Worm (Caenorhabditis elegans): Measurements from ENCODE around the gene kbp-1.

The kbp-1 gene

DNA sequence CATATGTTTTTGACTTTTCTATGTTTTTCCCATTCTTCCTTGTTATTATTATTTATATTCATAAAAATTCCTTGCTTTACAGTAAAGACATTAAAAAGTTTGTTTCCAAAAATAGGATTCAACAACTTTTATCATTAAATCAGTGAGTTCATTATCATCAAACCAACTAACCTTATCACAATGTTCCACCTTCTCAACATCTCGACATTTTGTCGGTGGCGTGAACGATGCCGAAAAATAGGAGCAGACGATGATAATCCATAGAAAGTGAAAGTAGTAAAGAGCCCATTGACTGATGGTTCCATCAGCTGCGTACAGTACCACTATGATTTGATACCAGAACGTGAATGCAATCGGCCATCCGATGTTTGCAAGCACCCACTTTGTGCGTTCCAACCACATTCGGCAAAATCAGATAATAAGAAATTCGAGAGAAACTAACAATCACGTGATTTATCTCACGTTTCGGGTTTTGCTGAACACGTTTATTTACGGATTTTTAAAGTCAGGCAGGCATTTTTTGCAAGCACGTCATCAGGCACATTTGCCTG, 20.7 kb upstream of the kbp-1 start, which contains the start of gene dhhc-5:
Gene dhhc-5, minus strand, starts transcription at position 406 of the 551 bp plus-strand sequence.
- TF ChIP-seq ets-4 (tag; optimal IDR thresholded peaks at IDR 0.05) (no peak), hlh-30 (tag; optimal IDR thresholded peaks at IDR 0.05; ENCODE audit: insufficient read depth) (peak; percentile 0)

DNA sequence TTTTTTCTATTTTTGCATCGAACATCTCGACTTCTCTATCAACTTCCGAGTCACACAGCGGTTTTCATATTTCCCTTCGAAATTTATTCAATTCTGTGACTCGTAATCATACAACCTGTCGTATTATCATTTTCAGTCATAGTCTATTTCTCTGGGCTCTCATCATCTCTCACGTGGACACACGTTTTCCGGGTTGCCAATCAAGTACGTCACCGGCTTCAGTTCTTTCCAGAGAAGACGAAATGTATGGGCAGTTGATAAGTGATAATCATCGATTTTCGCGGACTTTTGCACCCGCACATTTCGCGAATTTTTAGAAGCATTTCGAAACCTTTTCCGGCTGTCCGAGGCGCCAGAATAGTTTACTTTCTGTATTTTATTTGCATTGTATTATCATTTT, 19.2 kb upstream of the kbp-1 start, which contains the start of gene srv-1:
Gene srv-1, plus strand, starts transcription at position 131 of the 400 bp plus-strand sequence.
- peak; percentile 30 for TF ChIP-seq elt-2 (tag; optimal IDR thresholded peaks at IDR 0.05)
- TF ChIP-seq C08G9.2 (tag; optimal IDR thresholded peaks at IDR 0.05) = no peak

DNA sequence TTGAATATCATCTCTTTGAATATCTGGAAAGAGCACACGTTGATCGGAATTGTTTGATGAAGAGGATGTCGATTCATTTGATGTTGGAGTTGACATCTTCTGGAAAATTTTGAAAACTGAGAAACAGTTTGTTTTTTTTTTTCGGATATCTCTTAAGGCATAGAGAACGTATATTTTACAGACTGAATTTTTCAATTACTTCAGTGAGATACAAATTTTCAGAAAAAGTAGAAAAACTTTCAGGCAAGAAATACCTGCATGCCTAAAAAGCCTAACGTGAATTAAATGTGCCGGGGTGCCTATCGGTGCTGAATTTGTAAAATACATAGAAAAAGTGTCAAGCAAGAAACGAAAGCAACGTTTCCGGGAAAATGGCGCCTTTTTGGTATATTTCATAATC, 12.7 kb upstream of the kbp-1 start, which contains the start of gene zak-1:
Gene zak-1, minus strand, starts transcription at position 101 of the 400 bp plus-strand sequence.
- TF ChIP-seq sdc-2 (tag; optimal IDR thresholded peaks at IDR 0.05) = no peak
- no peak for TF ChIP-seq hlh-15 (tag; optimal IDR thresholded peaks at IDR 0.05)
- no peak for TF ChIP-seq pat-9 (tag; optimal IDR thresholded peaks at IDR 0.05)
- no peak for TF ChIP-seq ceh-48 (tag; optimal IDR thresholded peaks at IDR 0.05)
- TF ChIP-seq C38D4.7 (GFP tag; optimal IDR thresholded peaks at IDR 0.05) = no peak
- TF ChIP-seq ceh-9 (tag; optimal IDR thresholded peaks at IDR 0.05) = no peak
- TF ChIP-seq ceh-34 (tag; optimal IDR thresholded peaks at IDR 0.05) = no peak
- TF ChIP-seq ceh-19 (GFP tag; optimal IDR thresholded peaks at IDR 0.05) = no peak
- no peak for TF ChIP-seq C08G9.2 (tag; optimal IDR thresholded peaks at IDR 0.05)
- TF ChIP-seq hlh-8 (tag; optimal IDR thresholded peaks at IDR 0.05) = no peak
- no peak for TF ChIP-seq elt-4 (tag; optimal IDR thresholded peaks at IDR 0.05)

- TF ChIP-seq T23F11.4 (GFP tag; optimal IDR thresholded peaks at IDR 0.05) (no peak), dve-1 (tag; optimal IDR thresholded peaks at IDR 0.05) (peak; percentile 16)
Measured at ce11 chrIII:6857390-6857848, 12.0 kb upstream of the kbp-1 start.

- no peak for TF ChIP-seq dmd-4 (tag; optimal IDR thresholded peaks at IDR 0.05; ENCODE audit: borderline replicate concordance)
Measured at ce11 chrIII:6859482-6859881, 10.0 kb upstream of the kbp-1 start, which contains the start of gene clec-158. Gene clec-158, minus strand, starts transcription at chrIII:6859582.

DNA sequence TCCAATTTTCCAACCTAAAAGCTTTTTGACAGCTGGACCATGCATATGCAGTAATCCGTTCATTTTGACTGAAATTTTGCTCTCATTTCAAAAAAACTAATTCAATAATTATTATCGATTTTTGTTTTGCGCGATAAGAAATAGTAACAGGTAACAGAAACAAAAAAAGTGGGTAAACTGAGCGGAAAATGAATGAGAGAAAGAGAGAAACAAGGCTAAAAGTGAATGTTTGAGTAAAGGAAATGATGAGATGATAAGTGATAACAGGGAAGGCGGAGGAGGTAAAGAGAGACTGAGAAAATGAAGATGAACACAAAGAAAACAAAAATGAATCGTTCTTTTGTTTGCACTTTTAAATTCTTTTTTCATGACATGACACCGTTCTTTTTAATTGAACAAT, 5.5 kb upstream of the kbp-1 start, which contains the start of gene sma-3:
Gene sma-3, minus strand, starts transcription at position 68 of the 400 bp plus-strand sequence.
- TF ChIP-seq elt-2 (tag; optimal IDR thresholded peaks at IDR 0.05) = peak; percentile 12
- no peak for TF ChIP-seq dve-1 (tag; optimal IDR thresholded peaks at IDR 0.05)

- TF ChIP-seq K02D7.2 (tag; optimal IDR thresholded peaks at IDR 0.05) = no peak
- no peak for TF ChIP-seq nhr-232 (tag; optimal IDR thresholded peaks at IDR 0.05)
- TF ChIP-seq che-1 (tag; optimal IDR thresholded peaks at IDR 0.05) = no peak
- no peak for TF ChIP-seq dve-1 (tag; optimal IDR thresholded peaks at IDR 0.05)
- no peak for TF ChIP-seq nfya-1 (tag; optimal IDR thresholded peaks at IDR 0.05)
- TF ChIP-seq ceh-30 (tag; optimal IDR thresholded peaks at IDR 0.05) = no peak
- no peak for TF ChIP-seq eyg-1 (tag; optimal IDR thresholded peaks at IDR 0.05)
- no peak for TF ChIP-seq ref-2 (tag; optimal IDR thresholded peaks at IDR 0.05)
- no peak for TF ChIP-seq ceh-31 (tag; optimal IDR thresholded peaks at IDR 0.05)
- no peak for TF ChIP-seq ttx-3 (tag; optimal IDR thresholded peaks at IDR 0.05)
- no peak for TF ChIP-seq ceh-2 (tag; optimal IDR thresholded peaks at IDR 0.05)
- no peak for TF ChIP-seq sox-2 (GFP tag; IDR thresholded peaks at IDR 0.05)
- no peak for TF ChIP-seq ceh-34 (tag; optimal IDR thresholded peaks at IDR 0.05)
- TF ChIP-seq hlh-13 (GFP tag; optimal IDR thresholded peaks at IDR 0.05) = no peak
- no peak for TF ChIP-seq tbx-7 (tag; optimal IDR thresholded peaks at IDR 0.05)
Measured at ce11 chrIII:6869996-6870395, 563 bp downstream of the kbp-1 start, which contains the start of gene K04C2.8. Gene K04C2.8, plus strand, starts transcription at chrIII:6870296.

All from whole organism, late embryonic.